Worm (Caenorhabditis elegans): ENCODE results near the gene B0496.1.

Gene B0496.1

ce11 chrIV:7456225-7456624 lies 10.1 kb downstream of the B0496.1 start, which contains the start of gene F13B6.1:
TSS of gene F13B6.1 (plus strand) at chrIV:7456525.
- TF ChIP-seq K02D7.2 (tag; optimal IDR thresholded peaks at IDR 0.05) (no peak), fax-1 (tag; optimal IDR thresholded peaks at IDR 0.05) (no peak), elt-2 (tag; optimal IDR thresholded peaks at IDR 0.05) (no peak), hlh-8 (tag; optimal IDR thresholded peaks at IDR 0.05) (no peak), syd-9 (tag; optimal IDR thresholded peaks at IDR 0.05) (no peak), lin-11 (tag; optimal IDR thresholded peaks at IDR 0.05) (no peak), madf-2 (tag; optimal IDR thresholded peaks at IDR 0.05) (no peak), ahr-1 (tag; optimal IDR thresholded peaks at IDR 0.05) (no peak), tbx-2 (tag; optimal IDR thresholded peaks at IDR 0.05) (no peak), elt-4 (tag; optimal IDR thresholded peaks at IDR 0.05) (no peak)

ce11 chrIV:7460225-7460624 lies 14.1 kb downstream of the B0496.1 start, which contains the start of gene F13B6.2:
TSS of gene F13B6.2 (minus strand) at chrIV:7460325.
- TF ChIP-seq ceh-6 (GFP tag; optimal IDR thresholded peaks at IDR 0.05) (no peak), ceh-24 (tag; optimal IDR thresholded peaks at IDR 0.05) (no peak), K09A11.1 (tag; optimal IDR thresholded peaks at IDR 0.05; ENCODE audit: insufficient read depth) (no peak), ets-4 (tag; optimal IDR thresholded peaks at IDR 0.05) (no peak), ceh-14 (tag; optimal IDR thresholded peaks at IDR 0.05) (no peak), ceh-48 (tag; optimal IDR thresholded peaks at IDR 0.05) (no peak), C38D4.7 (GFP tag; optimal IDR thresholded peaks at IDR 0.05) (no peak), hlh-13 (GFP tag; optimal IDR thresholded peaks at IDR 0.05) (no peak), fkh-10 (GFP tag; optimal IDR thresholded peaks at IDR 0.05) (no peak), unc-86 (tag; optimal IDR thresholded peaks at IDR 0.05) (no peak)

- no peak for TF ChIP-seq unc-3 (GFP tag; conservative IDR thresholded peaks at IDR 0.05)
- no peak for TF ChIP-seq unc-3 (tag; optimal IDR thresholded peaks at IDR 0.05)
- no peak for TF ChIP-seq C38D4.7 (GFP tag; optimal IDR thresholded peaks at IDR 0.05)
- TF ChIP-seq nfya-1 (tag; optimal IDR thresholded peaks at IDR 0.05) = no peak
- TF ChIP-seq ceh-31 (tag; optimal IDR thresholded peaks at IDR 0.05) = no peak
- TF ChIP-seq ceh-34 (tag; optimal IDR thresholded peaks at IDR 0.05) = no peak
- no peak for TF ChIP-seq ceh-19 (GFP tag; optimal IDR thresholded peaks at IDR 0.05)
- TF ChIP-seq pros-1 (tag; optimal IDR thresholded peaks at IDR 0.05) = no peak
- TF ChIP-seq ahr-1 (tag; optimal IDR thresholded peaks at IDR 0.05) = no peak
- no peak for TF ChIP-seq eyg-1 (tag; optimal IDR thresholded peaks at IDR 0.05)
- no peak for TF ChIP-seq pag-3 (tag; optimal IDR thresholded peaks at IDR 0.05; ENCODE audit: borderline replicate concordance)
- TF ChIP-seq K09A11.1 (tag; optimal IDR thresholded peaks at IDR 0.05; ENCODE audit: insufficient read depth) = no peak
- TF ChIP-seq gmeb-2 (tag; optimal IDR thresholded peaks at IDR 0.05) = no peak
- no peak for TF ChIP-seq ceh-18 (tag; optimal IDR thresholded peaks at IDR 0.05)
- no peak for TF ChIP-seq pha-4 (tag; optimal IDR thresholded peaks at IDR 0.05)
- TF ChIP-seq dve-1 (tag; optimal IDR thresholded peaks at IDR 0.05) = no peak
- TF ChIP-seq ceh-2 (tag; optimal IDR thresholded peaks at IDR 0.05) = no peak
- TF ChIP-seq fkh-6 (tag; optimal IDR thresholded peaks at IDR 0.05) = no peak
- TF ChIP-seq Y22D7AL.16 (tag; optimal IDR thresholded peaks at IDR 0.05) = no peak
- no peak for TF ChIP-seq zip-5 (tag; optimal IDR thresholded peaks at IDR 0.05)
Measured at ce11 chrIV:7465857-7466256, 19.8 kb downstream of the B0496.1 start, which contains the start of gene F13B6.3. TSS of gene F13B6.3 (minus strand) at chrIV:7465957.

- TF ChIP-seq ceh-2 (tag; optimal IDR thresholded peaks at IDR 0.05) = no peak
- no peak for TF ChIP-seq fkh-6 (tag; optimal IDR thresholded peaks at IDR 0.05)
- no peak for TF ChIP-seq fkh-10 (GFP tag; optimal IDR thresholded peaks at IDR 0.05)
- TF ChIP-seq che-1 (tag; optimal IDR thresholded peaks at IDR 0.05) = no peak
- TF ChIP-seq ref-2 (tag; optimal IDR thresholded peaks at IDR 0.05) = no peak
- no peak for TF ChIP-seq pqm-1 (tag; optimal IDR thresholded peaks at IDR 0.05)
- no peak for TF ChIP-seq pat-9 (tag; optimal IDR thresholded peaks at IDR 0.05)
- TF ChIP-seq hlh-13 (GFP tag; optimal IDR thresholded peaks at IDR 0.05) = no peak
- no peak for TF ChIP-seq unc-86 (tag; optimal IDR thresholded peaks at IDR 0.05)
- TF ChIP-seq ceh-48 (tag; optimal IDR thresholded peaks at IDR 0.05) = no peak
- no peak for TF ChIP-seq Y22D7AL.16 (tag; optimal IDR thresholded peaks at IDR 0.05)
- no peak for TF ChIP-seq pha-2 (tag; optimal IDR thresholded peaks at IDR 0.05)
- no peak for TF ChIP-seq nhr-232 (tag; optimal IDR thresholded peaks at IDR 0.05)
- TF ChIP-seq ets-4 (tag; optimal IDR thresholded peaks at IDR 0.05) = no peak
- TF ChIP-seq hlh-30 (tag; optimal IDR thresholded peaks at IDR 0.05; ENCODE audit: insufficient read depth) = no peak
- no peak for TF ChIP-seq ceh-45 (GFP tag; IDR thresholded peaks at IDR 0.05)
- TF ChIP-seq elt-4 (tag; optimal IDR thresholded peaks at IDR 0.05) = no peak
Measured at ce11 chrIV:7467170-7467569, 21.1 kb downstream of the B0496.1 start.
